Fruit fly (Drosophila melanogaster) whole organism: ENCODE results near the gene sac.

Experiments used
- CG8478 ChIP-seq: fragments of >200 bp; optimal IDR thresholded peaks from 2 replicates; lab custom pipeline; 2018; ENCODE audit warnings: inconsistent platforms
- Dll ChIP-seq: fragments of >200 bp; optimal IDR thresholded peaks from 2 replicates; lab custom pipeline; 2017
- EcR ChIP-seq, 2 experiments: fragments of >200 bp; optimal IDR thresholded peaks; 2 replicates each; lab custom pipeline; 2017; ENCODE audit warnings: missing biosample characterization in 2 of 2, missing genetic modification characterization in 2 of 2, missing genetic modification reagents in 2 of 2
- pan ChIP-seq: fragments of >200 bp; optimal IDR thresholded peaks from 2 replicates; lab custom pipeline; 2017
- psq ChIP-seq: fragments of >200 bp; optimal IDR thresholded peaks from 2 replicates; lab custom pipeline; 2017
- usp ChIP-seq: fragments of >200 bp; optimal IDR thresholded peaks from 2 replicates; lab custom pipeline; 2017; ENCODE audit warnings: missing biosample characterization, missing genetic modification characterization, mixed read lengths

Gene sac

DNA sequence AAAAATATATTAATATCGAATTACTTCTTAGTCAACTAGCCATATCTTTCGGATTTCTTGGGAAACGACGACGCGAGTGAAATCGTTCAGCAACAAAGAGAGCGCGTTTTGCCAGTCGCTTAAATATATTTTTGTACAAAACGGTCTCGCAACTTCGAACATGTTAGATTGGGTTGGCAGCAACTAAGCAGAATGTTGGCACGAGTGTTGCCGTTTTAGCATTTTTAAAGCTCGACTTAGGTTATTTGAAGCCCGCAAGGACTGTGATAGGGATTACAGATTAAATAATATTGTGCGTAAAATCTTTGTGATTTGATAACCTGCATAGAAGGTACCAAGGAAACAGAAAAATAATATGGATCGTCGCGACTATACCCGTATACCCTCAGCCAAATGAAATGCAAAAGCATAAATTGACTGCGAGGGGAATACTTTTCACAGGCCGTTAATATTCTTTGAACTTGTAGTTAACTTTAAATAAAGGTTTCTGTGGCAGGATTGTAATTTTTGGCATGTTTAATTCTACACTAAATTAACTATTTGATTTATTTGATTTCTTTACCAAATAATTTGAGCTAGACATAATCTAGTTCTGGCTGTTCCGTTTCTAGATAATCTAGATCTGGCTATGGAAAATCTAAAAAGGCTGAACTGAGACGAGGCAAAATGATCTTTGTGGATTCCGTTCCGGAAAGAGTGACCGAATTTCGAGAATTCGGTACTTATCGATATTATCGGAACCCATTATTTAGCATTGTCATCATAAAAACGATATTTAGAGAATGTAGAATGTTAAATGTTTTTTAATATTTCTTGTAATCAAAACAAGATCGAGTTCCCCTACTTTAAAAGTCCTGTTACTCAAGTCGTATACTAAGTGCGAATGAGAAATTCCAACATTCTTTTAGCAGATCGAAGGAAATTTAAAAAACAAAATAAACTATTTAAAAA lies 1.3 kb upstream of the sac start, which contains the start of gene CG31523:
TSS of gene CG31523 (minus strand) at position 170 of the 951 bp plus-strand sequence.
- TF ChIP-seq psq (lab: Kevin White, UChicago): no peak
- TF ChIP-seq EcR (GFP tag; optimal IDR thresholded peaks at IDR 0.05; lab: Kevin White, UChicago): no peak
- no peak for TF ChIP-seq pan (lab: Kevin White, UChicago)
- TF ChIP-seq CG8478 (lab: Kevin White, UChicago): no peak
- TF ChIP-seq usp (GFP tag; lab: Kevin White, UChicago): no peak
- no peak for TF ChIP-seq Dll (lab: Kevin White, UChicago)

DNA sequence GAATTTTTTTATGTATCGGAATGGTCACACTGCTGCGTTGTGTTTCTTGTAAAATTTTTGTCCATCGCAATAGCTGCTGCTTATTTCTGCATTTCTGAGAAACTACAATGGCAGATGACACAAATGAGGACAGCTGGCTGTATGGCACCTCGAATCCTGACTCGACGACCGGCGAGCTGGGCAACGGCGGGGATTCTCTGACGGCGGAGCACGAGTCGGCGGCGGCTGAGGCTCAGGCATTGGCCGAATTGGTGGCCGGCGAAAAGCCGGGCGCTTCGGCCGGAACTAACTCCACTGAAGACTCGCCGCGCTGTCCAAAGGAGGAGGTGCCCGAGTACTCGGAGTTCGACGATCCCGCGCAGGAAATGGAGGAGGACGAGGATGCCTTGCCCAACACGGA lies 4.4 kb downstream of the sac start, which contains the start of gene Fip1:
TSS of gene Fip1 (plus strand) at position 10 of the 400 bp plus-strand sequence.
- no peak for TF ChIP-seq usp (GFP tag; lab: Kevin White, UChicago)
- no peak for TF ChIP-seq EcR (GFP tag; optimal IDR thresholded peaks at IDR 0.05; lab: Kevin White, UChicago)
- no peak for TF ChIP-seq CG8478 (lab: Kevin White, UChicago)
- TF ChIP-seq Dll (lab: Kevin White, UChicago): no peak
- no peak for TF ChIP-seq pan (lab: Kevin White, UChicago)
- TF ChIP-seq psq (lab: Kevin White, UChicago): no peak

DNA sequence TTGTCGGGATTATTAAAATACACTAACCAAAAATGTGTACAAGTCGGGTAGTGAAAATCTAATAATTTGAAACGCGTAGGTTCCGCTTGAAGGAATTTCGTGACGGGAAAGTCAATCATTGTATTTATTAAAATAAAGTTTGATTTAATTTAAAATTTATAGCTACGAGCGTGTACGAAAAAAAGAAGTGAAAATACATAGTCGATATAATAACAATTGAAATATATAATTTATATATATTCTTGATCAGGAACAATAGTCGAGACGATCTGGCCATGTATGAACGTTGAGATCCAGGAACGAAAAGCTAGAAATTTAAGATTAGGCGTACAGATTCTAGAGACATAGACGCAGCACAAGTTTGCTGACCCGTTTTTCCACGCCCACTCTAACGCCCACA lies 25.7 kb downstream of the sac start, which contains the start of gene CG34425:
TSS of gene CG34425 (minus strand) at position 101 of the 400 bp plus-strand sequence.
- TF ChIP-seq CG8478 (lab: Kevin White, UChicago) (no peak), usp (GFP tag; lab: Kevin White, UChicago) (no peak), psq (lab: Kevin White, UChicago) (no peak), pan (lab: Kevin White, UChicago) (no peak), Dll (lab: Kevin White, UChicago) (no peak), EcR (GFP tag; optimal IDR thresholded peaks at IDR 0.05; lab: Kevin White, UChicago) (no peak)

DNA sequence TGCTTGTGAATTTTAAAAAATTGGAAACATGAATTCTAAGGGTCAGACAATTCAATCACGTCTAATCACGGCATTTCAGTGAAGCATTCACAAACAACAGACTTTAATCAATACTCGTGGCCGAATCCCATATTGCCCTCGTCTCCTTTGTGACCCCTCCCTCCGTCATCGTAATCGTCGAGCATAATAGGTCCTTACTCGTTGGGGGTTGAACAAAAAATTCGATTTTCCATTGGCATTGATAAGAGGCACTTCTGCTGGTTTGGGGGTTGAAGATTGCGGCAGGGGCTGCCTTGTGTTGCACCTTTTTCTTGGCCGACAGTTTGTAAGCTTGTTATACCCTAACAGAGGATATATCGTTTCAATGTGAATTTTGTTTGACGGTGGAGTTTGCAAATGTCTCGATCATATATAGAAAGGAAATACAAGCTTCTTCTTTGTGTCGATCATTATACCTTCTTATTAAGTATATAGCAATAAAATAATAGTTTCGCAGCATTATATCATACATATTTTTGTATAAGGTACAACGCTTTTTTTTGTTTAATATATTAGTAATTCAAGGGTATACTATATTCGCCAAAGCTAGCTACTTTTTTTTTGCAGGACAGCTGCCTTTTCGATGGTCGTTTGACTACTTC lies 43.7 kb downstream of the sac start:
- no peak for TF ChIP-seq Dll (lab: Kevin White, UChicago)
- TF ChIP-seq pan (lab: Kevin White, UChicago): no peak
- no peak for TF ChIP-seq usp (GFP tag; lab: Kevin White, UChicago)
- no peak for TF ChIP-seq psq (lab: Kevin White, UChicago)
- TF ChIP-seq CG8478 (lab: Kevin White, UChicago): no peak
- no peak for TF ChIP-seq EcR (GFP tag; optimal IDR thresholded peaks at IDR 0.05; lab: Kevin White, UChicago)

DNA sequence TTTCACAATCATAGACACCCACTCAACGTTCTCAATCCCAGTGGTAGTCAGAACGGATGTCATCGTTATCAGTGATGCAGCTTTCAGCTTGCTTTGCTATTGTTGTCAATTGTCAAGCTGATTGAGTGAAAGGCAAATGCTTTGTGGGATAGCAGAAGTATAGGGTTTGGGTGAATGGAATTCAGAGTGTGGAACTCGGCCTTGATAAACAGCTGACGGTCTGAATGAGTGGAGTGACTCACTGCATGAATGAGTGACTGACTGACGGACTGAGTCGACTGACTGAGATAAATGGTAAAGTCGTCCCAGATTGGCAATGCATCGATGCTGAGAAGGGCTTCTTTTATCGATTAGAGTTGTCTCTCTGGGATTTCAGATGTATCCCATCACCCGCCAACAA lies 50.4 kb downstream of the sac start:
- TF ChIP-seq CG8478 (lab: Kevin White, UChicago): no peak
